Fruit fly (Drosophila melanogaster) whole organism, wandering third instar larva: ENCODE measurements around the gene msl-3.

ENCODE experiments used
- Abd-B ChIP-seq: fragments of >200 bp; optimal IDR thresholded peaks from 2 replicates; lab custom pipeline; 2017; ENCODE audit warnings: missing biosample characterization, missing genetic modification characterization
- CG9705 ChIP-seq: fragments of 200-800 bp; sonication (Bioruptor generic); optimal IDR thresholded peaks from 2 replicates; lab custom pipeline; 2018; ENCODE audit warnings: missing biosample characterization, mild to moderate bottlenecking, missing genetic modification characterization
- CrebA ChIP-seq: fragments of 200-800 bp; sonication (Bioruptor generic); optimal IDR thresholded peaks from 2 replicates; lab custom pipeline; 2016; ENCODE audit warnings: missing biosample characterization, mild to moderate bottlenecking, missing genetic modification characterization, borderline replicate concordance
- Dif ChIP-seq: fragments of 200-275, 200-300 bp; sonication (Bioruptor generic); optimal IDR thresholded peaks from 2 replicates; lab custom pipeline; 2018; ENCODE audit warnings: missing biosample characterization, missing genetic modification characterization; ENCODE audit not compliant: partially characterized antibody
- GATAd ChIP-seq: sonication (Bioruptor generic); optimal IDR thresholded peaks from 2 replicates; lab custom pipeline; 2016; ENCODE audit warnings: missing biosample characterization, missing genetic modification characterization
- HLH106 ChIP-seq: fragments of 200-800 bp; optimal IDR thresholded peaks from 3 replicates; lab custom pipeline; 2019; ENCODE audit warnings: missing biosample characterization, mild to moderate bottlenecking, missing genetic modification characterization, moderate library complexity
- Hnf4 ChIP-seq: fragments of 200-800 bp; sonication (Bioruptor generic); optimal IDR thresholded peaks from 2 replicates; lab custom pipeline; 2016; ENCODE audit warnings: missing biosample characterization, mild to moderate bottlenecking, missing genetic modification characterization
- Hr78 ChIP-seq: fragments of >200 bp; optimal IDR thresholded peaks from 2 replicates; lab custom pipeline; 2017; ENCODE audit warnings: missing biosample characterization, missing genetic modification characterization
- Hr83 ChIP-seq: fragments of 200-300 bp; sonication (Bioruptor generic); optimal IDR thresholded peaks from 2 replicates; lab custom pipeline; 2016; ENCODE audit warnings: missing biosample characterization, mild to moderate bottlenecking, missing genetic modification characterization, moderate library complexity; ENCODE audit not compliant: poor library complexity, severe bottlenecking
- Jra ChIP-seq: sonication (Bioruptor generic); optimal IDR thresholded peaks from 2 replicates; lab custom pipeline; 2016; ENCODE audit warnings: missing biosample characterization, missing genetic modification characterization
- Mio ChIP-seq: sonication (Bioruptor generic); optimal IDR thresholded peaks from 2 replicates; lab custom pipeline; 2016; ENCODE audit warnings: missing biosample characterization, missing genetic modification characterization
- Myc ChIP-seq: fragments of >200 bp; optimal IDR thresholded peaks from 2 replicates; lab custom pipeline; 2017
- N ChIP-seq: fragments of >200 bp; optimal IDR thresholded peaks from 2 replicates; lab custom pipeline; 2018; ENCODE audit warnings: missing biosample characterization, missing external identifiers, missing genetic modification characterization
- OdsH ChIP-seq: fragments of 200-800 bp; sonication (Bioruptor generic); optimal IDR thresholded peaks from 2 replicates; lab custom pipeline; 2016; ENCODE audit warnings: missing biosample characterization, mild to moderate bottlenecking, missing genetic modification characterization
- Rel ChIP-seq, 2 experiments: fragments of 200-800 bp; sonication (Bioruptor generic) in 1 of 2; optimal IDR thresholded peaks; 2 replicates in 1 of 2; 3 replicates in 1 of 2; lab custom pipeline; 2016 to 2019; ENCODE audit warnings: mild to moderate bottlenecking in 2 of 2, missing biosample characterization in 2 of 2, missing genetic modification characterization in 2 of 2, moderate library complexity in 1 of 2
- Vsx2 ChIP-seq: fragments of 200-300, 225-300 bp; sonication (Bioruptor generic); optimal IDR thresholded peaks from 2 replicates; lab custom pipeline; 2018; ENCODE audit warnings: missing biosample characterization, missing genetic modification characterization; ENCODE audit not compliant: partially characterized antibody
- br ChIP-seq: fragments of 200-800 bp; sonication (Bioruptor generic); optimal IDR thresholded peaks from 2 replicates; lab custom pipeline; 2016; ENCODE audit warnings: missing biosample characterization, missing genetic modification characterization
- brk ChIP-seq: fragments of 200-800 bp; sonication (Bioruptor generic); optimal IDR thresholded peaks from 2 replicates; lab custom pipeline; 2016; ENCODE audit warnings: missing biosample characterization, mild to moderate bottlenecking, missing genetic modification characterization
- dl ChIP-seq, 2 experiments: fragments of 175-275, 200-275 bp in 1 of 2; fragments of 200-275 bp in 1 of 2; sonication (Bioruptor generic); optimal IDR thresholded peaks; lab custom pipeline; 2018; ENCODE audit warnings: mild to moderate bottlenecking in 2 of 2, missing biosample characterization in 2 of 2, missing genetic modification characterization in 2 of 2, moderate library complexity in 2 of 2; ENCODE audit not compliant: partially characterized antibody in 2 of 2, insufficient read depth in 1 of 2
- dmrt93B ChIP-seq: fragments of 200-800 bp; sonication (Bioruptor generic); optimal IDR thresholded peaks from 2 replicates; lab custom pipeline; 2018; ENCODE audit warnings: missing biosample characterization, mild to moderate bottlenecking, missing genetic modification characterization
- dsf ChIP-seq: sonication (Bioruptor generic); optimal IDR thresholded peaks from 2 replicates; lab custom pipeline; 2016; ENCODE audit warnings: missing biosample characterization, missing genetic modification characterization, borderline replicate concordance
- ey ChIP-seq: fragments of 200-800 bp; sonication (Bioruptor generic); optimal IDR thresholded peaks from 2 replicates; lab custom pipeline; 2016; ENCODE audit warnings: missing biosample characterization, missing genetic modification characterization
- fru ChIP-seq: fragments of 200-800 bp; sonication (Bioruptor generic); optimal IDR thresholded peaks from 3 replicates; lab custom pipeline; 2016; ENCODE audit warnings: missing biosample characterization, mild to moderate bottlenecking, missing genetic modification characterization
- h ChIP-seq: fragments of 200-800 bp; sonication (Bioruptor generic); optimal IDR thresholded peaks from 3 replicates; lab custom pipeline; 2016; ENCODE audit warnings: missing biosample characterization, mild to moderate bottlenecking, missing genetic modification characterization
- jim ChIP-seq: fragments of 175-275, 200-325 bp; sonication (Bioruptor generic); optimal IDR thresholded peaks from 2 replicates; lab custom pipeline; 2016; ENCODE audit warnings: missing biosample characterization, mild to moderate bottlenecking, missing genetic modification characterization
- lola ChIP-seq: fragments of >200 bp; optimal IDR thresholded peaks from 2 replicates; lab custom pipeline; 2017; ENCODE audit warnings: missing biosample characterization, missing genetic modification characterization
- pan ChIP-seq: fragments of >200 bp; optimal IDR thresholded peaks from 2 replicates; lab custom pipeline; 2017
- psq ChIP-seq: fragments of 200-800 bp; sonication (Bioruptor generic); optimal IDR thresholded peaks from 3 replicates; lab custom pipeline; 2017; ENCODE audit warnings: missing biosample characterization, mild to moderate bottlenecking, missing genetic modification characterization, moderate library complexity
- sage ChIP-seq: fragments of 200-800 bp; sonication (Bioruptor generic); optimal IDR thresholded peaks from 2 replicates; lab custom pipeline; 2016; ENCODE audit warnings: missing biosample characterization, mild to moderate bottlenecking, missing genetic modification characterization
- sv ChIP-seq: fragments of 200-800 bp; sonication (Bioruptor generic); optimal IDR thresholded peaks from 3 replicates; lab custom pipeline; 2016; ENCODE audit warnings: missing biosample characterization, missing genetic modification characterization
- tai ChIP-seq: sonication (Bioruptor generic); optimal IDR thresholded peaks from 2 replicates; lab custom pipeline; 2016; ENCODE audit warnings: missing biosample characterization, missing genetic modification characterization
- usp ChIP-seq: fragments of >200 bp; optimal IDR thresholded peaks from 2 replicates; lab custom pipeline; 2017; ENCODE audit warnings: missing biosample characterization, missing genetic modification characterization
- woc ChIP-seq: sonication (Bioruptor generic); optimal IDR thresholded peaks from 2 replicates; lab custom pipeline; 2016; ENCODE audit warnings: missing biosample characterization, mild to moderate bottlenecking, missing genetic modification characterization

The msl-3 gene

dm6 chr3L:7143283-7143682 lies 17.9 kb upstream of the msl-3 start:
- TF ChIP-seq sv (GFP tag; lab: Kevin White, UChicago), result no peak
- TF ChIP-seq Myc (lab: Kevin White, UChicago), result peak; percentile 84
- no peak for TF ChIP-seq brk (GFP tag; lab: Kevin White, UChicago)
- TF ChIP-seq fru (GFP tag; lab: Kevin White, UChicago), result peak; percentile 5
- TF ChIP-seq Mio (GFP tag; lab: Kevin White, UChicago), result no peak
- no peak for TF ChIP-seq CG9705 (GFP tag; lab: Kevin White, UChicago)
- no peak for TF ChIP-seq OdsH
- peak; percentile 54 for TF ChIP-seq Vsx2
- no peak for TF ChIP-seq usp (GFP tag; lab: Kevin White, UChicago)
- peak; percentile 55 for TF ChIP-seq N
- TF ChIP-seq HLH106 (tag; lab: Kevin White, UChicago), result no peak
- TF ChIP-seq dl (GFP tag; optimal IDR thresholded peaks at IDR 0.05; lab: Kevin White, UChicago; ENCODE audit: insufficient read depth in 1 of 2, partially characterized antibody in 2 of 2), result no peak
- TF ChIP-seq tai (GFP tag; lab: Kevin White, UChicago), result no peak
- no peak for TF ChIP-seq sage
- no peak for TF ChIP-seq ey
- no peak for TF ChIP-seq CrebA (GFP tag; lab: Kevin White, UChicago)
- TF ChIP-seq Abd-B (GFP tag; lab: Kevin White, UChicago), result no peak
- no peak for TF ChIP-seq Rel (GFP tag; optimal IDR thresholded peaks at IDR 0.05; lab: Kevin White, UChicago)
- no peak for TF ChIP-seq Rel (tag; optimal IDR thresholded peaks at IDR 0.05; lab: Kevin White, UChicago)
- no peak for TF ChIP-seq woc (GFP tag; lab: Kevin White, UChicago)
- no peak for TF ChIP-seq lola (GFP tag; lab: Kevin White, UChicago)
- TF ChIP-seq GATAd (GFP tag; lab: Kevin White, UChicago), result no peak
- no peak for TF ChIP-seq Hr78
- TF ChIP-seq Dif (GFP tag; lab: Kevin White, UChicago), result peak; percentile 43
- TF ChIP-seq h (GFP tag; lab: Kevin White, UChicago), result no peak
- no peak for TF ChIP-seq dmrt93B (GFP tag; lab: Kevin White, UChicago)
- TF ChIP-seq Jra (GFP tag; lab: Kevin White, UChicago), result no peak
- TF ChIP-seq dsf (GFP tag; lab: Kevin White, UChicago), result no peak
- no peak for TF ChIP-seq pan

dm6 chr3L:7137613-7138189 lies 12.4 kb upstream of the msl-3 start:
- TF ChIP-seq Hr78, result no peak
- no peak for TF ChIP-seq Dif (GFP tag; lab: Kevin White, UChicago)
- peak; percentile 14 for TF ChIP-seq psq (GFP tag; lab: Kevin White, UChicago)
- no peak for TF ChIP-seq br
- peak; percentile 6 for TF ChIP-seq fru (GFP tag; lab: Kevin White, UChicago)

dm6 chr3L:7136663-7137062 lies 11.3 kb upstream of the msl-3 start:
- TF ChIP-seq Hr83, result no peak
- no peak for TF ChIP-seq usp (GFP tag; lab: Kevin White, UChicago)
- no peak for TF ChIP-seq Hnf4 (GFP tag; lab: Kevin White, UChicago)
- TF ChIP-seq ey, result no peak

- TF ChIP-seq Jra (GFP tag; lab: Kevin White, UChicago), result no peak
- no peak for TF ChIP-seq Dif (GFP tag; lab: Kevin White, UChicago)
- peak; percentile 12 for TF ChIP-seq jim (GFP tag; lab: Kevin White, UChicago)
These were observed 9.5 kb upstream of the msl-3 start for dm6 chr3L:7134818-7135217.
